Worm (Caenorhabditis elegans) whole organism, young adult: Measurements from ENCODE around the gene col-85.

ENCODE experiments used
- B0035.1 ChIP-seq: sonication (generic microtip); optimal IDR thresholded peaks from 2 replicates; lab custom pipeline; 2016; ENCODE audit warnings: missing genetic modification characterization, mild to moderate bottlenecking, missing compliant biosample characterization, missing genotype, missing genetic modification reagents
- C17E4.6 ChIP-seq: fragments of 200-800 bp; sonication (Bioruptor generic); IDR thresholded peaks from 2 replicates; pipeline ENCODE4 v1.3.6; 2022; ENCODE audit warnings: missing genetic modification reagents, missing genetic modification characterization, missing compliant biosample characterization
- F22D6.2 ChIP-seq: sonication (generic microtip); optimal IDR thresholded peaks from 2 replicates; lab custom pipeline; 2016; ENCODE audit warnings: mild to moderate bottlenecking, missing genetic modification characterization, missing compliant biosample characterization
- F23B12.7 ChIP-seq: sonication (generic microtip); optimal IDR thresholded peaks from 2 replicates; lab custom pipeline; 2017; ENCODE audit warnings: missing genetic modification characterization, mild to moderate bottlenecking, missing compliant biosample characterization, antibody characterized with exemption, moderate library complexity; ENCODE audit not compliant: insufficient read depth
- F37B4.10 ChIP-seq: fragments of 200-800 bp; sonication (Bioruptor generic); IDR thresholded peaks from 2 replicates; pipeline ENCODE4 v1.3.6; 2022; ENCODE audit warnings: missing genetic modification characterization, missing compliant biosample characterization
- F57A8.1 ChIP-seq: fragments of 200-800 bp; sonication (Bioruptor generic); optimal IDR thresholded peaks from 2 replicates; lab custom pipeline; 2018; ENCODE audit warnings: mild to moderate bottlenecking, missing genetic modification characterization, moderate library complexity, missing compliant biosample characterization
- F57C9.4 ChIP-seq: sonication (generic microtip); optimal IDR thresholded peaks from 2 replicates; lab custom pipeline; 2017; ENCODE audit warnings: mild to moderate bottlenecking, missing genetic modification characterization, missing compliant biosample characterization
- K11D2.4 ChIP-seq: fragments of 200-800 bp; sonication (Bioruptor generic); IDR thresholded peaks from 2 replicates; pipeline ENCODE4 v1.3.6; 2022; ENCODE audit warnings: missing genetic modification reagents, missing genetic modification characterization, missing compliant biosample characterization
- Y53F4B.3 ChIP-seq: fragments of 200-800 bp; sonication (Bioruptor generic); IDR thresholded peaks from 2 replicates; pipeline ENCODE4 v1.3.6; 2022; ENCODE audit warnings: missing genetic modification reagents, missing genetic modification characterization, missing compliant biosample characterization
- Y53G8AR.9 ChIP-seq: fragments of 200-800 bp; sonication (Bioruptor generic); conservative IDR thresholded peaks from 2 replicates; pipeline ENCODE4 v1.3.6; 2022; ENCODE audit warnings: missing genetic modification reagents, missing genetic modification characterization, missing compliant biosample characterization
- ZK185.1 ChIP-seq: sonication (generic microtip); optimal IDR thresholded peaks from 2 replicates; lab custom pipeline; 2016; ENCODE audit warnings: mild to moderate bottlenecking, missing genetic modification characterization, missing compliant biosample characterization; ENCODE audit not compliant: poor library complexity, severe bottlenecking
- ama-1 ChIP-seq, 3 experiments: fragments of 150-350 bp in 1 of 3; sonication (generic microtip) in 2 of 3; optimal IDR thresholded peaks; 2 replicates each; lab custom pipeline; 2014 to 2018; ENCODE audit warnings: missing biosample characterization in 2 of 3, missing genetic modification characterization in 2 of 3, missing genetic modification reagents in 2 of 3
- athp-1 ChIP-seq: sonication (generic microtip); optimal IDR thresholded peaks from 2 replicates; lab custom pipeline; 2017; ENCODE audit warnings: mild to moderate bottlenecking, missing genetic modification characterization, missing compliant biosample characterization
- attf-5 ChIP-seq: fragments of 200-800 bp; sonication (Bioruptor generic); optimal IDR thresholded peaks from 2 replicates; lab custom pipeline; 2018; ENCODE audit warnings: mild to moderate bottlenecking, missing genetic modification characterization, missing compliant biosample characterization
- ceh-40 ChIP-seq: fragments of 200-800 bp; sonication (Bioruptor generic); IDR thresholded peaks from 2 replicates; pipeline ENCODE4 v1.3.6; 2022; ENCODE audit warnings: missing genetic modification characterization, missing compliant biosample characterization
- ceh-58 ChIP-seq: fragments of 200-800 bp; sonication (Bioruptor generic); IDR thresholded peaks from 2 replicates; pipeline ENCODE4 v1.3.6; 2022; ENCODE audit warnings: missing genetic modification characterization, missing compliant biosample characterization
- ceh-91 ChIP-seq: fragments of 200-800 bp; sonication (Bioruptor generic); IDR thresholded peaks from 2 replicates; pipeline ENCODE4 v1.3.6; 2022; ENCODE audit warnings: missing genetic modification reagents, missing genetic modification characterization, missing compliant biosample characterization
- dpl-1 ChIP-seq: fragments of 150-350 bp; optimal IDR thresholded peaks from 2 replicates; lab custom pipeline; 2014; ENCODE audit warnings: missing biosample characterization, missing genetic modification reagents, missing genetic modification characterization
- egl-44 ChIP-seq: fragments of 200-800 bp; sonication (Bioruptor generic); IDR thresholded peaks from 2 replicates; pipeline ENCODE4 v1.3.6; 2022; ENCODE audit warnings: missing genetic modification reagents, missing genetic modification characterization, missing compliant biosample characterization
- ets-4 ChIP-seq: fragments of 200-800 bp; sonication (Bioruptor generic); optimal IDR thresholded peaks from 2 replicates; lab custom pipeline; 2018; ENCODE audit warnings: mild to moderate bottlenecking, missing genetic modification characterization, missing compliant biosample characterization
- hlh-26 ChIP-seq: fragments of 200-800 bp; sonication (Bioruptor generic); conservative IDR thresholded peaks from 2 replicates; pipeline ENCODE4 v1.3.6; 2022; ENCODE audit warnings: missing genetic modification reagents, missing genetic modification characterization, missing compliant biosample characterization
- hmg-1.2 ChIP-seq: fragments of 200-800 bp; sonication (Bioruptor generic); IDR thresholded peaks from 2 replicates; pipeline ENCODE4 v1.3.6; 2022; ENCODE audit warnings: missing genetic modification reagents, missing genetic modification characterization, missing compliant biosample characterization
- hmg-20 ChIP-seq: fragments of 200-800 bp; sonication (Bioruptor generic); IDR thresholded peaks from 2 replicates; pipeline ENCODE4 v1.3.6; 2022; ENCODE audit warnings: missing genetic modification reagents, missing genetic modification characterization, missing compliant biosample characterization
- hrde-1 ChIP-seq: sonication (generic microtip); optimal IDR thresholded peaks from 2 replicates; lab custom pipeline; 2016; ENCODE audit warnings: missing genetic modification characterization, mild to moderate bottlenecking, missing compliant biosample characterization, moderate library complexity, missing genotype, missing genetic modification reagents, borderline replicate concordance
- hsf-1 ChIP-seq: fragments of 200-800 bp; sonication (Bioruptor generic); IDR thresholded peaks from 2 replicates; pipeline ENCODE4 v1.3.6; 2022; ENCODE audit warnings: missing genetic modification reagents, missing genetic modification characterization, missing compliant biosample characterization
- lin-26 ChIP-seq: fragments of 200-800 bp; sonication (Bioruptor generic); IDR thresholded peaks from 2 replicates; pipeline ENCODE4 v1.3.6; 2022; ENCODE audit warnings: missing genetic modification reagents, missing genetic modification characterization, missing compliant biosample characterization
- lin-35 ChIP-seq, 3 experiments: fragments of 150-350 bp in 2 of 3; sonication (generic microtip) in 1 of 3; optimal IDR thresholded peaks; 2 replicates each; lab custom pipeline; 2014 to 2018; ENCODE audit warnings: missing biosample characterization in 3 of 3, missing genetic modification characterization in 3 of 3, missing genetic modification reagents in 3 of 3
- lsl-1 ChIP-seq: fragments of 200-800 bp; sonication (Bioruptor generic); optimal IDR thresholded peaks from 2 replicates; lab custom pipeline; 2018; ENCODE audit warnings: mild to moderate bottlenecking, missing genetic modification characterization, moderate library complexity, missing compliant biosample characterization
- madf-10 ChIP-seq: sonication (generic microtip); optimal IDR thresholded peaks from 2 replicates; lab custom pipeline; 2016; ENCODE audit warnings: mild to moderate bottlenecking, missing genetic modification characterization, missing compliant biosample characterization
- madf-3 ChIP-seq: fragments of 200-800 bp; sonication (Bioruptor generic); IDR thresholded peaks from 2 replicates; pipeline ENCODE4 v1.3.6; 2022; ENCODE audit warnings: missing genetic modification reagents, missing genetic modification characterization, missing compliant biosample characterization
- mes-4 ChIP-seq: sonication (generic microtip); optimal IDR thresholded peaks from 2 replicates; lab custom pipeline; 2016; ENCODE audit warnings: missing genotype, missing genetic modification characterization, missing compliant biosample characterization
- mxl-1 ChIP-seq: sonication (generic microtip); optimal IDR thresholded peaks from 2 replicates; lab custom pipeline; 2016; ENCODE audit warnings: missing genetic modification characterization, missing compliant biosample characterization
- nfya-2 ChIP-seq: fragments of 200-800 bp; sonication (Bioruptor generic); IDR thresholded peaks from 2 replicates; pipeline ENCODE4 v1.3.6; 2022; ENCODE audit warnings: missing genetic modification reagents, missing genetic modification characterization, missing compliant biosample characterization
- nhr-179 ChIP-seq: sonication (generic microtip); optimal IDR thresholded peaks from 2 replicates; lab custom pipeline; 2016; ENCODE audit warnings: mild to moderate bottlenecking, missing genetic modification characterization, missing compliant biosample characterization
- pbrm-1 ChIP-seq: fragments of 200-800 bp; sonication (Bioruptor generic); IDR thresholded peaks from 2 replicates; pipeline ENCODE4 v1.3.6; 2022; ENCODE audit warnings: missing genetic modification reagents, missing genetic modification characterization, missing compliant biosample characterization
- rec-8 ChIP-seq, 2 experiments: sonication (generic microtip); optimal IDR thresholded peaks; 2 replicates each; lab custom pipeline; 2016; ENCODE audit warnings: mild to moderate bottlenecking in 2 of 2, missing genetic modification characterization in 2 of 2, missing genetic modification reagents in 2 of 2, missing genotype in 2 of 2, missing biosample characterization in 1 of 2, missing compliant biosample characterization in 1 of 2, moderate library complexity in 1 of 2
- sea-2 ChIP-seq: fragments of 200-800 bp; sonication (Bioruptor generic); IDR thresholded peaks from 2 replicates; pipeline ENCODE4 v1.3.6; 2022; ENCODE audit warnings: missing genetic modification characterization, missing compliant biosample characterization
- snpc-1.3 ChIP-seq: sonication (generic microtip); optimal IDR thresholded peaks from 2 replicates; lab custom pipeline; 2017; ENCODE audit warnings: missing genetic modification characterization, mild to moderate bottlenecking, missing compliant biosample characterization, antibody characterized with exemption, moderate library complexity, missing genotype, missing genetic modification reagents; ENCODE audit not compliant: insufficient read depth
- snpc-3.4 ChIP-seq: sonication (generic microtip); optimal IDR thresholded peaks from 2 replicates; lab custom pipeline; 2017; ENCODE audit warnings: missing genetic modification characterization, mild to moderate bottlenecking, missing compliant biosample characterization, antibody characterized with exemption, moderate library complexity, missing genotype, missing genetic modification reagents
- snpc-4 ChIP-seq, 5 experiments: fragments of 150-350 bp in 1 of 5; sonication (generic microtip) in 4 of 5; optimal IDR thresholded peaks; 2 replicates each; lab custom pipeline; 2014 to 2018; ENCODE audit warnings: missing genetic modification characterization in 5 of 5, missing biosample characterization in 3 of 5, antibody characterized with exemption in 2 of 5, mild to moderate bottlenecking in 2 of 5, missing compliant biosample characterization in 2 of 5, missing genotype in 2 of 5, moderate library complexity in 2 of 5, missing genetic modification reagents in 1 of 5
- tbp1 ChIP-seq: fragments of 200-800 bp; sonication (Bioruptor generic); optimal IDR thresholded peaks from 2 replicates; lab custom pipeline; 2018; ENCODE audit warnings: mild to moderate bottlenecking, missing genetic modification characterization, missing compliant biosample characterization
- unc-62 ChIP-seq: fragments of 150-350 bp; optimal IDR thresholded peaks from 2 replicates; lab custom pipeline; 2014; ENCODE audit warnings: missing biosample characterization, missing genetic modification reagents, missing genetic modification characterization
- zfh-2 ChIP-seq: fragments of 200-800 bp; sonication (Bioruptor generic); conservative IDR thresholded peaks from 2 replicates; pipeline ENCODE4 v1.3.6; 2022; ENCODE audit warnings: missing genetic modification reagents, missing genetic modification characterization, missing compliant biosample characterization
- ztf-3 ChIP-seq: fragments of 200-800 bp; sonication (Bioruptor generic); optimal IDR thresholded peaks from 2 replicates; lab custom pipeline; 2018; ENCODE audit warnings: mild to moderate bottlenecking, missing genetic modification characterization, missing compliant biosample characterization
- ztf-6 ChIP-seq: fragments of 200-800 bp; sonication (Bioruptor generic); IDR thresholded peaks from 2 replicates; pipeline ENCODE4 v1.3.6; 2022; ENCODE audit warnings: missing genetic modification reagents, missing genetic modification characterization, missing compliant biosample characterization

The col-85 gene

ce11 chrII:12494556-12495131, at the start of gene col-85 (continued):
- TF ChIP-seq ztf-6 (GFP tag; lab: Robert Waterston, UW) (peak; percentile 81), rec-8 (tag; optimal IDR thresholded peaks at IDR 0.05; lab: Kevin White, UChicago) (peak; percentile 76 to 91), hsf-1 (GFP tag; lab: Robert Waterston, UW) (peak; percentile 52; the same call in 1 of the 2 replicates), F23B12.7 (tag; lab: Kevin White, UChicago) (peak; percentile 88), snpc-4 (GFP tag; optimal IDR thresholded peaks at IDR 0.05; lab: Kevin White, UChicago) (peak; percentile 91), snpc-4 (tag; optimal IDR thresholded peaks at IDR 0.05; lab: Kevin White, UChicago) (peak; percentile 92 to 97 (median 95)), ama-1 (optimal IDR thresholded peaks at IDR 0.05; lab: Kevin White, UChicago) (no peak), ama-1 (GFP tag; optimal IDR thresholded peaks at IDR 0.05; lab: Kevin White, UChicago) (peak in 1 of 2 experiments; percentile 82), Y53F4B.3 (GFP tag; lab: Robert Waterston, UW) (no peak; the same call in 1 of the 2 replicates), B0035.1 (tag; lab: Kevin White, UChicago) (peak; percentile 72), Y53G8AR.9 (GFP tag; lab: Robert Waterston, UW) (peak; percentile 79), ZK185.1 (no peak), F22D6.2 (tag; lab: Kevin White, UChicago) (peak; percentile 4), mes-4 (peak; percentile 45), sea-2 (GFP tag; lab: Robert Waterston, UW) (no peak), snpc-3.4 (peak; percentile 92), hmg-20 (peak; percentile 67), F57A8.1 (peak; percentile 43), nhr-179 (tag; lab: Kevin White, UChicago) (peak; percentile 42), tbp1 (GFP tag; lab: Kevin White, UChicago) (peak; percentile 95), ets-4 (GFP tag; lab: Kevin White, UChicago) (no peak), K11D2.4 (GFP tag; lab: Robert Waterston, UW) (peak; percentile 70), dpl-1 (peak; percentile 24), hmg-1.2 (peak; percentile 90), mxl-1 (peak; percentile 88), lin-26 (GFP tag; lab: Robert Waterston, UW) (peak; percentile 98), lin-35 (GFP tag; optimal IDR thresholded peaks at IDR 0.05; lab: Kevin White, UChicago) (peak in 1 of 3 experiments; percentile 78), madf-10 (tag; lab: Kevin White, UChicago) (peak; percentile 84), unc-62 (GFP tag; lab: Kevin White, UChicago) (no peak), hlh-26 (GFP tag; lab: Robert Waterston, UW) (no peak), lsl-1 (GFP tag; lab: Kevin White, UChicago) (peak; percentile 53), athp-1 (tag; lab: Kevin White, UChicago) (peak; percentile 60), hrde-1 (peak; percentile 74)
- TF ChIP-seq, all 124 proteins: peak for 98

ce11 chrII:12544533-12544932, 49.6 kb upstream of the col-85 start, which contains the start of gene F49C5.9:
F49C5.9 (minus strand) TSS chrII:12544633.
- no peak for TF ChIP-seq nfya-2 (GFP tag; lab: Robert Waterston, UW)
- no peak for TF ChIP-seq ceh-58 (GFP tag; lab: Robert Waterston, UW)
- TF ChIP-seq Y53G8AR.9 (GFP tag; lab: Robert Waterston, UW) = no peak
- TF ChIP-seq B0035.1 (tag; lab: Kevin White, UChicago) = no peak
- no peak for TF ChIP-seq K11D2.4 (GFP tag; lab: Robert Waterston, UW)
- TF ChIP-seq zfh-2 (GFP tag; lab: Robert Waterston, UW) = no peak
- TF ChIP-seq pbrm-1 (GFP tag; lab: Robert Waterston, UW) = no peak
- TF ChIP-seq ceh-40 = no peak
- no peak for TF ChIP-seq ceh-91 (GFP tag; lab: Robert Waterston, UW)
- no peak for TF ChIP-seq ztf-3 (GFP tag; lab: Kevin White, UChicago)
- no peak for TF ChIP-seq attf-5 (GFP tag; lab: Kevin White, UChicago)
- TF ChIP-seq madf-3 = no peak
- TF ChIP-seq egl-44 (GFP tag; lab: Robert Waterston, UW) = no peak
- TF ChIP-seq sea-2 (GFP tag; lab: Robert Waterston, UW) = no peak
- no peak for TF ChIP-seq C17E4.6
- TF ChIP-seq lin-35 (GFP tag; optimal IDR thresholded peaks at IDR 0.05; lab: Kevin White, UChicago) = no peak
- TF ChIP-seq F37B4.10 (GFP tag; lab: Robert Waterston, UW) = no peak
- TF ChIP-seq snpc-1.3 (tag; lab: Kevin White, UChicago) = no peak
- TF ChIP-seq F57C9.4 = no peak
